Worm (Caenorhabditis elegans) whole organism, L1 larva: Measurements from ENCODE around the gene deg-1.

Source experiments
- C16A3.4 ChIP-seq: fragments of 150-350 bp; optimal IDR thresholded peaks from 2 replicates; lab custom pipeline; 2014; ENCODE audit warnings: missing biosample characterization, missing genetic modification characterization
- aly-2 ChIP-seq: fragments of 150-350 bp; optimal IDR thresholded peaks from 2 replicates; lab custom pipeline; 2014; ENCODE audit warnings: missing biosample characterization, missing genetic modification characterization
- ama-1 ChIP-seq: fragments of 150-350 bp; optimal IDR thresholded peaks from 2 replicates; lab custom pipeline; 2014
- blmp-1 ChIP-seq: fragments of 150-350 bp; optimal IDR thresholded peaks from 2 replicates; lab custom pipeline; 2014; ENCODE audit warnings: missing biosample characterization, missing genetic modification characterization
- ceh-8 ChIP-seq: fragments of 200-800 bp; sonication (Bioruptor generic); optimal IDR thresholded peaks from 2 replicates; lab custom pipeline; 2018; ENCODE audit warnings: mild to moderate bottlenecking, missing genetic modification characterization, moderate library complexity, missing compliant biosample characterization
- ceh-82 ChIP-seq, 3 experiments: fragments of 150-350 bp in 1 of 3; sonication (generic microtip) in 2 of 3; optimal IDR thresholded peaks; 2 replicates each; lab custom pipeline; 2014 to 2017; ENCODE audit warnings: missing biosample characterization in 3 of 3, missing genetic modification characterization in 3 of 3
- dsc-1 ChIP-seq: sonication (generic microtip); optimal IDR thresholded peaks from 2 replicates; lab custom pipeline; 2016; ENCODE audit warnings: mild to moderate bottlenecking, missing genetic modification characterization, missing compliant biosample characterization
- efl-1 ChIP-seq, 4 experiments: fragments of 150-350 bp; optimal IDR thresholded peaks in 3 of 4; peaks in 1 of 4; 1 replicate in 1 of 4; 2 replicates in 3 of 4; lab custom pipeline; 2014; ENCODE audit warnings: missing biosample characterization in 2 of 4, missing genetic modification characterization in 2 of 4, missing genetic modification reagents in 2 of 4
- efl-3 ChIP-seq: fragments of 200-800 bp; sonication (Bioruptor generic); optimal IDR thresholded peaks from 2 replicates; lab custom pipeline; 2018; ENCODE audit warnings: mild to moderate bottlenecking, missing genetic modification characterization, missing compliant biosample characterization
- egl-13 ChIP-seq: sonication (generic microtip); optimal IDR thresholded peaks from 2 replicates; lab custom pipeline; 2016; ENCODE audit warnings: missing genotype, missing genetic modification reagents, missing genetic modification characterization, missing compliant biosample characterization
- elt-2 ChIP-seq: sonication (generic microtip); optimal IDR thresholded peaks from 2 replicates; lab custom pipeline; 2016; ENCODE audit warnings: missing genetic modification characterization, mild to moderate bottlenecking, inconsistent platforms, missing compliant biosample characterization, missing genetic modification reagents
- elt-3 ChIP-seq, 6 experiments: fragments of 150-350 bp in 1 of 6; sonication (generic microtip); optimal IDR thresholded peaks; 2 replicates each; lab custom pipeline; 2017 to 2018; ENCODE audit warnings: missing biosample characterization in 6 of 6, missing genetic modification characterization in 6 of 6, inconsistent platforms in 1 of 6
- ets-5 ChIP-seq: fragments of 200-800 bp; sonication (Bioruptor generic); IDR thresholded peaks from 2 replicates; pipeline ENCODE4 v1.3.6; 2022; ENCODE audit warnings: missing genetic modification characterization, missing compliant biosample characterization
- fkh-10 ChIP-seq: sonication (generic microtip); optimal IDR thresholded peaks from 2 replicates; lab custom pipeline; 2017; ENCODE audit warnings: missing biosample characterization, missing genetic modification reagents, missing genetic modification characterization
- fkh-8 ChIP-seq: sonication (generic microtip); optimal IDR thresholded peaks from 2 replicates; lab custom pipeline; 2016; ENCODE audit warnings: mild to moderate bottlenecking, missing genetic modification characterization, missing compliant biosample characterization
- fos-1 ChIP-seq: fragments of 150-350 bp; optimal IDR thresholded peaks from 2 replicates; lab custom pipeline; 2014; ENCODE audit warnings: missing biosample characterization, missing genetic modification characterization
- hlh-17 ChIP-seq: fragments of 200-800 bp; sonication (Bioruptor generic); optimal IDR thresholded peaks from 2 replicates; lab custom pipeline; 2018; ENCODE audit warnings: missing genetic modification characterization, mild to moderate bottlenecking, missing compliant biosample characterization, moderate library complexity, borderline replicate concordance
- hpl-2 ChIP-seq: fragments of 150-350 bp; optimal IDR thresholded peaks from 2 replicates; lab custom pipeline; 2014; ENCODE audit warnings: missing biosample characterization, missing genetic modification reagents, missing genetic modification characterization
- irx-1 ChIP-seq: sonication (generic microtip); optimal IDR thresholded peaks from 2 replicates; lab custom pipeline; 2016; ENCODE audit warnings: missing genetic modification characterization, missing compliant biosample characterization
- isw-1 ChIP-seq: fragments of 200-800 bp; sonication (Bioruptor generic); IDR thresholded peaks from 2 replicates; pipeline ENCODE4 v1.3.6; 2022; ENCODE audit warnings: missing genetic modification characterization, missing compliant biosample characterization
- lin-14 ChIP-seq: fragments of 200-800 bp; sonication (Bioruptor generic); optimal IDR thresholded peaks from 2 replicates; lab custom pipeline; 2018; ENCODE audit warnings: mild to moderate bottlenecking, missing genetic modification characterization, moderate library complexity, missing compliant biosample characterization
- lin-15B ChIP-seq: fragments of 150-350 bp; sonication (generic microtip); optimal IDR thresholded peaks from 3 replicates; lab custom pipeline; 2014; ENCODE audit warnings: missing biosample characterization, missing genetic modification characterization
- lin-35 ChIP-seq, 2 experiments: fragments of 150-350 bp; optimal IDR thresholded peaks; 2 replicates each; lab custom pipeline; 2014; ENCODE audit warnings: missing biosample characterization in 2 of 2, missing genetic modification characterization in 2 of 2, missing genetic modification reagents in 2 of 2
- lsy-2 ChIP-seq, 2 experiments: fragments of 150-350 bp; optimal IDR thresholded peaks; 2 replicates each; lab custom pipeline; 2014; ENCODE audit warnings: missing biosample characterization in 2 of 2, missing genetic modification characterization in 2 of 2
- mdl-1 ChIP-seq, 2 experiments: fragments of 150-350 bp; optimal IDR thresholded peaks; 2 replicates each; lab custom pipeline; 2014 to 2017; ENCODE audit warnings: missing biosample characterization in 2 of 2, missing genetic modification characterization in 2 of 2, inconsistent platforms in 1 of 2
- mep-1 ChIP-seq: fragments of 150-350 bp; optimal IDR thresholded peaks from 2 replicates; lab custom pipeline; 2014; ENCODE audit warnings: missing biosample characterization, missing genetic modification characterization
- nhr-12 ChIP-seq: sonication (generic microtip); optimal IDR thresholded peaks from 2 replicates; lab custom pipeline; 2017; ENCODE audit warnings: missing biosample characterization, missing genetic modification characterization
- nhr-19 ChIP-seq: fragments of 200-800 bp; sonication (Bioruptor generic); conservative IDR thresholded peaks from 2 replicates; pipeline ENCODE4 v1.3.6; 2022; ENCODE audit warnings: missing genetic modification characterization, missing compliant biosample characterization
- nhr-20 ChIP-seq: sonication (generic microtip); optimal IDR thresholded peaks from 2 replicates; lab custom pipeline; 2016; ENCODE audit warnings: mild to moderate bottlenecking, missing genetic modification characterization, missing compliant biosample characterization
- nhr-28 ChIP-seq: fragments of 150-350 bp; optimal IDR thresholded peaks from 2 replicates; lab custom pipeline; 2014; ENCODE audit warnings: missing biosample characterization, missing genetic modification characterization
- nhr-47 ChIP-seq: sonication (generic microtip); optimal IDR thresholded peaks from 2 replicates; lab custom pipeline; 2016; ENCODE audit warnings: mild to moderate bottlenecking, missing genetic modification characterization, moderate library complexity, missing compliant biosample characterization
- nhr-71 ChIP-seq: sonication (generic microtip); optimal IDR thresholded peaks from 2 replicates; lab custom pipeline; 2016; ENCODE audit warnings: mild to moderate bottlenecking, missing genetic modification characterization, moderate library complexity, missing compliant biosample characterization
- nhr-85 ChIP-seq: sonication (generic microtip); peaks from one replicate; lab custom pipeline; 2016; ENCODE audit warnings: missing genetic modification characterization, inconsistent platforms, missing compliant biosample characterization
- nhr-90 ChIP-seq: sonication (generic microtip); optimal IDR thresholded peaks from 2 replicates; lab custom pipeline; 2016; ENCODE audit warnings: mild to moderate bottlenecking, missing genetic modification characterization, missing compliant biosample characterization; ENCODE audit not compliant: poor library complexity
- pag-3 ChIP-seq: sonication (generic microtip); optimal IDR thresholded peaks from 2 replicates; lab custom pipeline; 2017; ENCODE audit warnings: missing genetic modification characterization, mild to moderate bottlenecking, missing compliant biosample characterization, antibody characterized with exemption, borderline replicate concordance; ENCODE audit not compliant: insufficient read depth
- pqm-1 ChIP-seq: sonication (generic microtip); optimal IDR thresholded peaks from 3 replicates; lab custom pipeline; 2017; ENCODE audit warnings: missing biosample characterization, missing genetic modification characterization
- snu-23 ChIP-seq: sonication (generic microtip); optimal IDR thresholded peaks from 2 replicates; lab custom pipeline; 2016; ENCODE audit warnings: missing genetic modification characterization, missing compliant biosample characterization
- sox-4 ChIP-seq: sonication (generic microtip); optimal IDR thresholded peaks from 2 replicates; lab custom pipeline; 2016; ENCODE audit warnings: missing genetic modification characterization, missing compliant biosample characterization
- sup-37 ChIP-seq: fragments of 200-800 bp; sonication (Bioruptor generic); optimal IDR thresholded peaks from 2 replicates; lab custom pipeline; 2018; ENCODE audit warnings: mild to moderate bottlenecking, missing genetic modification characterization, missing compliant biosample characterization
- swsn-7 ChIP-seq: sonication (generic microtip); optimal IDR thresholded peaks from 2 replicates; lab custom pipeline; 2016; ENCODE audit warnings: missing genetic modification characterization, missing compliant biosample characterization
- unc-86 ChIP-seq: sonication (generic microtip); optimal IDR thresholded peaks from 2 replicates; lab custom pipeline; 2016; ENCODE audit warnings: missing genetic modification characterization, missing compliant biosample characterization
- zag-1 ChIP-seq: fragments of 150-350 bp; optimal IDR thresholded peaks from 2 replicates; lab custom pipeline; 2014; ENCODE audit warnings: missing biosample characterization, missing genetic modification characterization
- ztf-11 ChIP-seq, 2 experiments: sonication (generic microtip); optimal IDR thresholded peaks; 2 replicates each; lab custom pipeline; 2016 to 2017; ENCODE audit warnings: missing genetic modification characterization in 2 of 2, missing biosample characterization in 1 of 2, missing compliant biosample characterization in 1 of 2

Gene deg-1

ce11 chrX:7809352-7810196 lies 56.7 kb downstream of the deg-1 start (continued):
- TF ChIP-seq nhr-47 (tag; lab: Kevin White, UChicago) (peak; percentile 60), nhr-90 (tag; lab: Kevin White, UChicago) (peak; percentile 34), ceh-8 (GFP tag; lab: Kevin White, UChicago) (no peak), aly-2 (tag; lab: Kevin White, UChicago) (no peak), fkh-8 (peak; percentile 42), hpl-2 (GFP tag; lab: Kevin White, UChicago) (no peak), mep-1 (tag; lab: Kevin White, UChicago) (peak; percentile 66), lin-15B (tag; lab: Kevin White, UChicago) (no peak), zag-1 (tag; lab: Kevin White, UChicago) (no peak), ama-1 (lab: Kevin White, UChicago) (peak; percentile 33), pag-3 (tag; lab: Kevin White, UChicago) (no peak), irx-1 (tag; lab: Kevin White, UChicago) (peak; percentile 43), efl-3 (GFP tag; lab: Kevin White, UChicago) (no peak), ets-5 (GFP tag; lab: Robert Waterston, UW) (no peak), nhr-85 (peak; percentile 73), ztf-11 (tag; optimal IDR thresholded peaks at IDR 0.05; lab: Kevin White, UChicago) (no peak), mdl-1 (tag; optimal IDR thresholded peaks at IDR 0.05; lab: Kevin White, UChicago) (peak in 1 of 2 experiments; percentile 63), unc-86 (tag; lab: Kevin White, UChicago) (peak; percentile 41), sup-37 (GFP tag; lab: Kevin White, UChicago) (no peak)
- TF ChIP-seq, all 84 proteins: peak for 35

ce11 chrX:7810991-7811390 lies 58.1 kb downstream of the deg-1 start:
- TF ChIP-seq lin-14 (GFP tag; lab: Kevin White, UChicago) (peak; percentile 72), C16A3.4 (tag; lab: Kevin White, UChicago) (no peak), egl-13 (tag; lab: Kevin White, UChicago) (peak; percentile 30), sox-4 (peak; percentile 70), fkh-8 (peak; percentile 84), dsc-1 (tag; lab: Kevin White, UChicago) (peak; percentile 70), mep-1 (tag; lab: Kevin White, UChicago) (no peak), hlh-17 (GFP tag; lab: Kevin White, UChicago) (no peak), nhr-28 (tag; lab: Kevin White, UChicago) (no peak), nhr-71 (tag; lab: Kevin White, UChicago) (peak; percentile 66), lsy-2 (tag; optimal IDR thresholded peaks at IDR 0.05; lab: Kevin White, UChicago) (peak; percentile 15 to 23), nhr-47 (tag; lab: Kevin White, UChicago) (peak; percentile 54), lin-35 (GFP tag; optimal IDR thresholded peaks at IDR 0.05; lab: Kevin White, UChicago) (peak in 1 of 2 experiments; percentile 2), swsn-7 (tag; lab: Kevin White, UChicago) (peak; percentile 41)

ce11 chrX:7814747-7815146 lies 61.9 kb downstream of the deg-1 start:
- peak in 1 of 2 experiments; percentile 53 for TF ChIP-seq lin-35 (GFP tag; optimal IDR thresholded peaks at IDR 0.05; lab: Kevin White, UChicago)
- TF ChIP-seq pqm-1 (tag; lab: Kevin White, UChicago): no peak
- no peak for TF ChIP-seq unc-86 (tag; lab: Kevin White, UChicago)
- TF ChIP-seq elt-3 (tag; optimal IDR thresholded peaks at IDR 0.05; lab: Kevin White, UChicago): peak in 5 of 6 experiments; percentile 11 to 71 (median 52)
- no peak for TF ChIP-seq nhr-12 (tag; lab: Kevin White, UChicago)
- peak; percentile 52 for TF ChIP-seq fos-1 (tag; lab: Kevin White, UChicago)
- no peak for TF ChIP-seq aly-2 (tag; lab: Kevin White, UChicago)
- TF ChIP-seq nhr-71 (tag; lab: Kevin White, UChicago): peak; percentile 63
- TF ChIP-seq nhr-85: peak; percentile 82
- TF ChIP-seq blmp-1 (tag; lab: Kevin White, UChicago): peak; percentile 93
- no peak for TF ChIP-seq isw-1 (GFP tag; lab: Robert Waterston, UW)
- TF ChIP-seq efl-1 (optimal IDR thresholded peaks at IDR 0.05; lab: Kevin White, UChicago): peak; percentile 19 to 28
- peak in 1 of 2 experiments; percentile 74 for TF ChIP-seq efl-1 (GFP tag; optimal IDR thresholded peaks at IDR 0.05 in 1 of 2; lab: Kevin White, UChicago)
- peak; percentile 49 for TF ChIP-seq nhr-90 (tag; lab: Kevin White, UChicago)
- peak; percentile 10 to 22 for TF ChIP-seq lsy-2 (tag; optimal IDR thresholded peaks at IDR 0.05; lab: Kevin White, UChicago)
- peak in 2 of 3 experiments; percentile 3 to 33 for TF ChIP-seq ceh-82 (tag; optimal IDR thresholded peaks at IDR 0.05; lab: Kevin White, UChicago)
- TF ChIP-seq mep-1 (tag; lab: Kevin White, UChicago): peak; percentile 63
- peak; percentile 73 for TF ChIP-seq lin-14 (GFP tag; lab: Kevin White, UChicago)
- TF ChIP-seq nhr-19: peak; percentile 53
- TF ChIP-seq fkh-10: no peak
- TF ChIP-seq elt-2 (tag; lab: Kevin White, UChicago): peak; percentile 66
- peak; percentile 21 for TF ChIP-seq nhr-47 (tag; lab: Kevin White, UChicago)
- peak; percentile 20 for TF ChIP-seq C16A3.4 (tag; lab: Kevin White, UChicago)
- peak; percentile 62 for TF ChIP-seq snu-23 (GFP tag; lab: Kevin White, UChicago)
- peak; percentile 70 for TF ChIP-seq nhr-20 (tag; lab: Kevin White, UChicago)
